Fruit fly (Drosophila melanogaster): ENCODE data around the gene Gtpx.
A peak's percentile ranks its signal among the peaks of the same experiment; 100 is the strongest.

The Gtpx gene

dm6 chr3L:3316441-3316840 lies 9.6 kb upstream of the Gtpx start, which contains the start of gene Drsl5:
TSS of gene Drsl5 (plus strand) at chr3L:3316781.
- TF ChIP-seq grn (GFP tag; optimal IDR thresholded peaks at IDR 0.05) (peak; percentile 49), lab (GFP tag; optimal IDR thresholded peaks at IDR 0.05) (no peak), tx (GFP tag; optimal IDR thresholded peaks at IDR 0.05) (no peak), zen (tag; optimal IDR thresholded peaks at IDR 0.05) (peak; percentile 23), ara (GFP tag; IDR thresholded peaks at IDR 0.05) (0 out of 2 replicates have a peak, but pooled peaks have one; percentile 33), CG8388 (GFP tag; optimal IDR thresholded peaks at IDR 0.05) (peak; percentile 98), exex (tag; optimal IDR thresholded peaks at IDR 0.05) (peak; percentile 38)

dm6 chr3L:3319223-3319643 lies 6.8 kb upstream of the Gtpx start, which contains the start of the genes PIG-C, CG12016 and Dpm2:
TSS of gene PIG-C (minus strand) at chr3L:3319232.
TSS of gene CG12016 (plus strand) at chr3L:3319555.
TSS of gene Dpm2 (plus strand) at chr3L:3319555.
- no peak for TF ChIP-seq gcm2 (GFP tag; optimal IDR thresholded peaks at IDR 0.05)
- 0 out of 2 replicates have a peak, but pooled peaks have one; percentile 26 for TF ChIP-seq Rx (GFP tag; IDR thresholded peaks at IDR 0.05)
- TF ChIP-seq E2f1 (GFP tag; IDR thresholded peaks at IDR 0.05), result 0 out of 2 replicates have a peak, but pooled peaks have one; percentile 45
- TF ChIP-seq CG8089 (GFP tag; optimal IDR thresholded peaks at IDR 0.05), result peak; percentile 36
- TF ChIP-seq crp (GFP tag; optimal IDR thresholded peaks at IDR 0.05), result peak in 1 of 2 experiments; percentile 5
- peak; percentile 26 for TF ChIP-seq NK7.1 (GFP tag; optimal IDR thresholded peaks at IDR 0.05)
- TF ChIP-seq Gug (GFP tag; IDR thresholded peaks at IDR 0.05), result peak; percentile 58; the same call in 2 of the 4 replicates
- TF ChIP-seq Sry-δ (GFP tag; optimal IDR thresholded peaks at IDR 0.05), result peak; percentile 99
- TF ChIP-seq CG17829 (tag; optimal IDR thresholded peaks at IDR 0.05), result peak; percentile 73
- TF ChIP-seq tx (GFP tag; optimal IDR thresholded peaks at IDR 0.05), result peak; percentile 70
- TF ChIP-seq ind (GFP tag; optimal IDR thresholded peaks at IDR 0.05), result peak; percentile 81
- peak; percentile 63 for TF ChIP-seq CG1647 (GFP tag; optimal IDR thresholded peaks at IDR 0.05)
- peak; percentile 89 for TF ChIP-seq CG2120 (GFP tag; optimal IDR thresholded peaks at IDR 0.05)
- TF ChIP-seq Hmx (GFP tag; optimal IDR thresholded peaks at IDR 0.05), result peak; percentile 19
- TF ChIP-seq pnt (GFP tag; optimal IDR thresholded peaks at IDR 0.05), result peak; percentile 52
- peak; percentile 58; the same call in 1 of the 2 replicates for TF ChIP-seq HLH3B (GFP tag; IDR thresholded peaks at IDR 0.05)
- TF ChIP-seq CG10366 (GFP tag; IDR thresholded peaks at IDR 0.05), result peak; percentile 24; the same call in 1 of the 2 replicates
- no peak for TF ChIP-seq cg (GFP tag; optimal IDR thresholded peaks at IDR 0.05)
- no peak for TF ChIP-seq ap (GFP tag; IDR thresholded peaks at IDR 0.05)
- no peak for TF ChIP-seq z (GFP tag; IDR thresholded peaks at IDR 0.05)
- TF ChIP-seq CG11723 (GFP tag; optimal IDR thresholded peaks at IDR 0.05), result no peak
- TF ChIP-seq Dad (GFP tag; optimal IDR thresholded peaks at IDR 0.05), result peak; percentile 57
- TF ChIP-seq grn (GFP tag; optimal IDR thresholded peaks at IDR 0.05), result no peak
- TF ChIP-seq CG7556 (GFP tag; optimal IDR thresholded peaks at IDR 0.05), result no peak
- TF ChIP-seq gcm (GFP tag; optimal IDR thresholded peaks at IDR 0.05), result peak; percentile 50
- peak; percentile 54 for TF ChIP-seq Dp (GFP tag; optimal IDR thresholded peaks at IDR 0.05)
- peak; percentile 22 for TF ChIP-seq CG10654 (GFP tag; optimal IDR thresholded peaks at IDR 0.05)
- TF ChIP-seq cato (GFP tag; optimal IDR thresholded peaks at IDR 0.05; ENCODE audit: borderline replicate concordance), result peak; percentile 67
- TF ChIP-seq shn (GFP tag; optimal IDR thresholded peaks at IDR 0.05), result peak; percentile 81
- TF ChIP-seq luna (GFP tag; optimal IDR thresholded peaks at IDR 0.05), result peak; percentile 58
- peak; percentile 67; the same call in 1 of the 2 replicates for TF ChIP-seq CG6272 (GFP tag; IDR thresholded peaks at IDR 0.05)
- peak; percentile 1 for TF ChIP-seq Tbp (GFP tag; optimal IDR thresholded peaks at IDR 0.05)
- peak; percentile 81 for TF ChIP-seq CoRest (tag; optimal IDR thresholded peaks at IDR 0.05)
- TF ChIP-seq h (optimal IDR thresholded peaks at IDR 0.05), result no peak
- TF ChIP-seq Mad (GFP tag; optimal IDR thresholded peaks at IDR 0.05), result peak; percentile 73
- peak; percentile 66 for TF ChIP-seq slp2 (GFP tag; optimal IDR thresholded peaks at IDR 0.05)
- TF ChIP-seq CG16863 (GFP tag; optimal IDR thresholded peaks at IDR 0.05), result peak; percentile 63
- no peak for TF ChIP-seq CG15514 (GFP tag; optimal IDR thresholded peaks at IDR 0.05)
- peak; percentile 59 for TF ChIP-seq CG1602 (GFP tag; optimal IDR thresholded peaks at IDR 0.05)
- peak; percentile 24 for TF ChIP-seq nom (GFP tag; optimal IDR thresholded peaks at IDR 0.05)
- TF ChIP-seq fd64A (GFP tag; optimal IDR thresholded peaks at IDR 0.05), result no peak
- TF ChIP-seq her (GFP tag; optimal IDR thresholded peaks at IDR 0.05), result peak; percentile 18
- TF ChIP-seq nau (GFP tag; optimal IDR thresholded peaks at IDR 0.05), result no peak
- TF ChIP-seq vvl (GFP tag; IDR thresholded peaks at IDR 0.05), result peak; percentile 61
